Fruit fly (Drosophila melanogaster): ENCODE data around the gene Zmynd10.

Gene Zmynd10

DNA sequence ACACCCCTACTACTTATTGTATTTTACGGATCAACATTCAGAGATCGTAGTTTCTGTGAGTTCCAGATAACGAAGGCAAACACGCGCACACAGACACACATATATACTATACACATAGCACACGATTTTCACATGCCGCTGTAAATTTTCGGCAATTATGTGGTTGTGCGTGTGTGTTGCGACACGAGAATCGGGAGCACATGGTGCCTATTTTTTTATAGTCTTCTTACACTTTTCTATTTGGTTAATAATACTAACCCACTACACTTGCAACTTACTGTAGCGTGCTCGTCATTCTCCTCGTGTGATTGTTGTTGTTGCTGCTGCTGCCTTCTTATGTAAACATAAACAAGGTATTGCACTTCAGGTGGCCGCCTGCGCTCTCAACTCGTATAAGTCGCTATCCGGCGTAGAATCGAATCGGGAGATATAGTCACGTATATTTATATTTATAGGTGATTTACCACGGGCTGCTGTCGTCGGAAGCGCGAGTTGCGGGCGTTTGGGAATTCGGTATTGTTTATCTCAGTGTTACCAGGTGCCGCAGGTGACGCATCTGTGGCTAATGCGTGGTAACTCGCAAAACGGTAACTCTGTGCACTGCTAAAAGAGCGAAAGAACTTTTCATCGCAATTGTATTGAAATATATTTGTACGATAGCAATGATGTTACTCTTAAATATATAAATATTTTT is 3.9 kb downstream of the Zmynd10 start, which contains the start of gene Adk2 (continued):
- no peak for TF ChIP-seq Dfd (GFP tag; optimal IDR thresholded peaks at IDR 0.05)
- TF ChIP-seq gem (tag; optimal IDR thresholded peaks at IDR 0.05): no peak
- TF ChIP-seq crc (GFP tag; optimal IDR thresholded peaks at IDR 0.05): no peak
- no peak for TF ChIP-seq Bteb2 (GFP tag; optimal IDR thresholded peaks at IDR 0.05)
- no peak for TF ChIP-seq CG8944 (GFP tag; optimal IDR thresholded peaks at IDR 0.05)
- TF ChIP-seq Dek (tag; optimal IDR thresholded peaks at IDR 0.05): no peak
- no peak; the same call in 2 of the 3 replicates for TF ChIP-seq CG16813 (GFP tag; IDR thresholded peaks at IDR 0.05; ENCODE audit: partially characterized antibody)
- no peak for TF ChIP-seq CG18011 (GFP tag; optimal IDR thresholded peaks at IDR 0.05)
- no peak for TF ChIP-seq usp (GFP tag; optimal IDR thresholded peaks at IDR 0.05)
- no peak for TF ChIP-seq Mad (GFP tag; optimal IDR thresholded peaks at IDR 0.05)
- no peak for TF ChIP-seq Chrac-16 (GFP tag; optimal IDR thresholded peaks at IDR 0.05)
- no peak for TF ChIP-seq hth (optimal IDR thresholded peaks at IDR 0.05)
- no peak for TF ChIP-seq gcm2 (GFP tag; optimal IDR thresholded peaks at IDR 0.05)
- TF ChIP-seq CG34376 (GFP tag; optimal IDR thresholded peaks at IDR 0.05): no peak
- no peak for TF ChIP-seq CG31365 (tag; optimal IDR thresholded peaks at IDR 0.05)
- TF ChIP-seq fru (optimal IDR thresholded peaks at IDR 0.05): no peak
- no peak for TF ChIP-seq Bdp1 (GFP tag; optimal IDR thresholded peaks at IDR 0.05)
- no peak; the same call in 1 of the 2 replicates for TF ChIP-seq Atf6 (GFP tag; IDR thresholded peaks at IDR 0.05)
- peak; percentile 31; the same call in 1 of the 2 replicates for TF ChIP-seq CG32772 (GFP tag; IDR thresholded peaks at IDR 0.05)
- TF ChIP-seq CG11247 (GFP tag; IDR thresholded peaks at IDR 0.05): peak; percentile 60
- TF ChIP-seq Asciz (GFP tag; optimal IDR thresholded peaks at IDR 0.05): no peak
- TF ChIP-seq esg (GFP tag; conservative IDR thresholded peaks at IDR 0.05): peak; percentile 11; the same call in 1 of the 2 replicates
- TF ChIP-seq Opbp (GFP tag; IDR thresholded peaks at IDR 0.05; ENCODE audit: partially characterized antibody): peak; percentile 44
- TF ChIP-seq zfh2 (GFP tag; optimal IDR thresholded peaks at IDR 0.05): peak; percentile 7
- peak; percentile 58; the same call in 2 of the 3 replicates for TF ChIP-seq CG6791 (GFP tag; IDR thresholded peaks at IDR 0.05; ENCODE audit: partially characterized antibody)
- TF ChIP-seq Hr78 (GFP tag; optimal IDR thresholded peaks at IDR 0.05): no peak
- peak; percentile 34; the same call in 1 of the 2 replicates for TF ChIP-seq cas (GFP tag; IDR thresholded peaks at IDR 0.05)
- no peak for TF ChIP-seq slou (GFP tag; optimal IDR thresholded peaks at IDR 0.05)
- TF ChIP-seq Lim3 (GFP tag; IDR thresholded peaks at IDR 0.05): no peak
- no peak for TF ChIP-seq CG13894 (tag; optimal IDR thresholded peaks at IDR 0.05)
- no peak for TF ChIP-seq stc (GFP tag; IDR thresholded peaks at IDR 0.05)
- TF ChIP-seq CG15514 (GFP tag; optimal IDR thresholded peaks at IDR 0.05): peak; percentile 67
- no peak for TF ChIP-seq lola (GFP tag; optimal IDR thresholded peaks at IDR 0.05)
- no peak for TF ChIP-seq CG12104 (GFP tag; optimal IDR thresholded peaks at IDR 0.05)
- TF ChIP-seq CG4424 (GFP tag; optimal IDR thresholded peaks at IDR 0.05): no peak
- TF ChIP-seq PHDP (tag; optimal IDR thresholded peaks at IDR 0.05): no peak
- TF ChIP-seq schlank (tag; optimal IDR thresholded peaks at IDR 0.05): no peak
- no peak for TF ChIP-seq dimm (GFP tag; IDR thresholded peaks at IDR 0.05)
- no peak for TF ChIP-seq psq (GFP tag; optimal IDR thresholded peaks at IDR 0.05)
- TF ChIP-seq ham (GFP tag; IDR thresholded peaks at IDR 0.05): no peak
- peak; percentile 27 for TF ChIP-seq CG10543 (GFP tag; optimal IDR thresholded peaks at IDR 0.05)
- TF ChIP-seq bcd (GFP tag; optimal IDR thresholded peaks at IDR 0.05): no peak
- peak; percentile 40; the same call in 2 of the 3 replicates for TF ChIP-seq Aef1 (GFP tag; IDR thresholded peaks at IDR 0.05)
- TF ChIP-seq CG9876 (GFP tag; optimal IDR thresholded peaks at IDR 0.05): no peak
- no peak for TF ChIP-seq TFAM (GFP tag; optimal IDR thresholded peaks at IDR 0.05)
- no peak for TF ChIP-seq jumu (GFP tag; optimal IDR thresholded peaks at IDR 0.05)
- no peak for TF ChIP-seq Atf3 (GFP tag; optimal IDR thresholded peaks at IDR 0.05)
- no peak for TF ChIP-seq CG7839 (tag; optimal IDR thresholded peaks at IDR 0.05)
- no peak for TF ChIP-seq CG9437 (GFP tag; optimal IDR thresholded peaks at IDR 0.05)
- TF ChIP-seq CG14441 (GFP tag; IDR thresholded peaks at IDR 0.05): peak; percentile 55
- TF ChIP-seq bab2 (GFP tag; optimal IDR thresholded peaks at IDR 0.05): no peak
